Worm (Caenorhabditis elegans) whole organism, L4/young adult: ENCODE measurements around the gene lido-6.

ENCODE experiments used
- W03F9.2 ChIP-seq: fragments of 150-350 bp; optimal IDR thresholded peaks from 2 replicates; lab custom pipeline; 2014; ENCODE audit warnings: missing biosample characterization, missing genetic modification characterization
- dao-5 ChIP-seq: sonication (generic microtip); optimal IDR thresholded peaks from 2 replicates; lab custom pipeline; 2016; ENCODE audit warnings: missing genotype, missing genetic modification characterization, moderate library complexity, missing compliant biosample characterization
- him-1 ChIP-seq: sonication (generic microtip); optimal IDR thresholded peaks from 2 replicates; lab custom pipeline; 2016; ENCODE audit warnings: missing genotype, missing genetic modification reagents, missing genetic modification characterization, missing compliant biosample characterization

DNA sequence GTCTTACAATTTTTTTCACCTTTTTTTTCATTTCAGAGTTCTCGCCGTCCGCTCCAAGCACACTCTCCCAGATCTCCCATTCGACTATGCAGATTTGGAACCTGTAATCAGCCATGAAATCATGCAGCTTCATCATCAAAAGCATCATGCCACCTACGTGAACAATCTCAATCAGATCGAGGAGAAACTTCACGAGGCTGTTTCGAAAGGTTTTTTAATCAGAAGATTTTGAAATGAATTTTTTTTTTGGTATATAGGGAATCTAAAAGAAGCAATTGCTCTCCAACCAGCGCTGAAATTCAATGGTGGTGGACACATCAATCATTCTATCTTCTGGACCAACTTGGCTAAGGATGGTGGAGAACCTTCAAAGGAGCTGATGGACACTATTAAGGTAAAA lies 21.8 kb downstream of the lido-6 start, which contains the start of gene C08A9.3:
- TF ChIP-seq dao-5 (tag; lab: Kevin White, UChicago) (no peak), W03F9.2 (tag; lab: Kevin White, UChicago) (no peak), him-1 (no peak)
